Worm (Caenorhabditis elegans) whole organism, midembryonic: ENCODE measurements around the gene ptr-25.

Source experiments
- cog-1 ChIP-seq: sonication (generic microtip); optimal IDR thresholded peaks from 2 replicates; lab custom pipeline; 2016; ENCODE audit warnings: missing genetic modification characterization, missing compliant biosample characterization
- flt-1 ChIP-seq: fragments of 200-800 bp; sonication (Bioruptor generic); IDR thresholded peaks from 2 replicates; pipeline ENCODE4 v1.3.6; 2022; ENCODE audit warnings: missing genetic modification characterization, missing compliant biosample characterization
- klf-2 ChIP-seq: fragments of 200-800 bp; sonication (Bioruptor generic); conservative IDR thresholded peaks from 2 replicates; pipeline ENCODE4 v1.3.6; 2022; ENCODE audit warnings: missing genetic modification reagents, missing genetic modification characterization, missing compliant biosample characterization
- med-1 ChIP-seq: sonication (generic microtip); optimal IDR thresholded peaks from 2 replicates; lab custom pipeline; 2017; ENCODE audit warnings: missing genetic modification characterization, mild to moderate bottlenecking, missing compliant biosample characterization, antibody characterized with exemption, missing genetic modification reagents; ENCODE audit not compliant: insufficient read depth
- ref-1 ChIP-seq: fragments of 200-800 bp; sonication (Bioruptor generic); conservative IDR thresholded peaks from 2 replicates; pipeline ENCODE4 v1.3.6; 2022; ENCODE audit warnings: missing genetic modification reagents, missing genetic modification characterization, missing compliant biosample characterization
- tab-1 ChIP-seq: fragments of 200-800 bp; sonication (Bioruptor generic); IDR thresholded peaks from 2 replicates; pipeline ENCODE4 v1.3.6; 2022; ENCODE audit warnings: missing genetic modification characterization, missing compliant biosample characterization
- ztf-29 ChIP-seq: fragments of 200-800 bp; sonication (Bioruptor generic); IDR thresholded peaks from 2 replicates; pipeline ENCODE4 v1.3.6; 2022; ENCODE audit warnings: missing genetic modification reagents, missing genetic modification characterization, missing compliant biosample characterization

- TF ChIP-seq tab-1 (GFP tag; lab: Robert Waterston, UW) (no peak), ztf-29 (no peak), klf-2 (GFP tag; lab: Robert Waterston, UW) (no peak), flt-1 (GFP tag; lab: Robert Waterston, UW) (no peak), ref-1 (no peak), med-1 (GFP tag; lab: Kevin White, UChicago) (no peak), cog-1 (tag; lab: Kevin White, UChicago) (no peak)
These were observed 18.3 kb upstream of the ptr-25 start, which contains the start of gene D2045.5 for ce11 chrIII:10469574-10470055.
